Fruit fly (Drosophila melanogaster) whole organism, embryonic: ENCODE results near the gene CG7377.

Source experiments
- CG14441 ChIP-seq: fragments of 200-800 bp; sonication (Bioruptor generic); IDR thresholded peaks from 2 replicates; pipeline ENCODE4 v1.3.6; 2022; ENCODE audit warnings: missing biosample characterization, missing genetic modification characterization
- CG17829 ChIP-seq: fragments of 200-800 bp; optimal IDR thresholded peaks from 2 replicates; lab custom pipeline; 2019; ENCODE audit warnings: missing biosample characterization, mild to moderate bottlenecking, missing genetic modification characterization, moderate library complexity
- CG6654 ChIP-seq: fragments of 200-800 bp; sonication (Bioruptor generic); optimal IDR thresholded peaks from 2 replicates; lab custom pipeline; 2017; ENCODE audit warnings: missing biosample characterization, mild to moderate bottlenecking, missing genetic modification characterization
- CG7839 ChIP-seq: fragments of 200-800 bp; sonication (Bioruptor generic); optimal IDR thresholded peaks from 3 replicates; lab custom pipeline; 2018; ENCODE audit warnings: missing biosample characterization, mild to moderate bottlenecking, missing genetic modification characterization, moderate library complexity
- Dp ChIP-seq: fragments of 200-800 bp; sonication (Bioruptor generic); optimal IDR thresholded peaks from 2 replicates; lab custom pipeline; 2018; ENCODE audit warnings: missing biosample characterization, mild to moderate bottlenecking, missing genetic modification characterization, moderate library complexity
- ERR ChIP-seq: fragments of 200-800 bp; sonication (Bioruptor generic); optimal IDR thresholded peaks from 2 replicates; lab custom pipeline; 2016; ENCODE audit warnings: missing biosample characterization, missing genetic modification characterization
- Hey ChIP-seq: fragments of 200-800 bp; sonication (Bioruptor generic); optimal IDR thresholded peaks from 3 replicates; lab custom pipeline; 2018; ENCODE audit warnings: missing biosample characterization, mild to moderate bottlenecking, missing genetic modification characterization
- Ssrp ChIP-seq: fragments of 200-800 bp; sonication (Bioruptor generic); optimal IDR thresholded peaks from 2 replicates; lab custom pipeline; 2018; ENCODE audit warnings: missing biosample characterization, mild to moderate bottlenecking, missing genetic modification characterization, moderate library complexity
- crp ChIP-seq, 2 experiments: fragments of 200-800 bp; sonication (Bioruptor generic); optimal IDR thresholded peaks; 2 replicates in 1 of 2; 3 replicates in 1 of 2; lab custom pipeline; 2017; ENCODE audit warnings: missing biosample characterization in 2 of 2, missing genetic modification characterization in 2 of 2, mild to moderate bottlenecking in 1 of 2, moderate library complexity in 1 of 2
- eyg ChIP-seq: fragments of 200-800 bp; sonication (Bioruptor generic); optimal IDR thresholded peaks from 3 replicates; lab custom pipeline; 2016; ENCODE audit warnings: missing biosample characterization, missing genetic modification characterization
- h ChIP-seq: fragments of >200 bp; optimal IDR thresholded peaks from 2 replicates; lab custom pipeline; 2017

DNA sequence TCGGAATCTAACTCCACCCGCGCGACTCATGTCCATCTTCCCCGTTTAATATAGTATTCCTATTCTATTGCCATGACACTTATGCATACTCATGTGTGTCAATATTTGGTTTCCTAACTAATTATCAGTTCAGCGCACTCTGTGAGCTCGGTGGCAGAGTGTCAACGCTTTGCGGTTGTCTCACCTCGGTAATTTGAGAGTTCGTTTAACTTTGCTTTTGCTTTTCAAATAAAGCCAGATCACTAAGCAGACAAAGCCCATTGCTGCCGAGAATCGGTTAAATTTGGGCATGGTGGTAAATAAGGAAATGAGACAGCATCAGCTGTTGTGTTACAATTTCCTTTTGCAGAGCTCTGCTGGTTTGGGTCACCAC lies 49.2 kb upstream of the CG7377 start:
- TF ChIP-seq ERR (GFP tag; lab: Kevin White, UChicago) (no peak), CG17829 (tag; lab: Kevin White, UChicago) (peak; percentile 25), Ssrp (tag; lab: Kevin White, UChicago) (no peak), CG7839 (no peak), eyg (GFP tag; lab: Kevin White, UChicago) (peak; percentile 64), crp (GFP tag; optimal IDR thresholded peaks at IDR 0.05; lab: Kevin White, UChicago) (no peak), h (no peak), Hey (tag; lab: Kevin White, UChicago) (peak; percentile 3), Dp (no peak), CG6654 (no peak), CG14441 (GFP tag; lab: Robert Waterston, UW) (no peak)
